Worm (Caenorhabditis elegans) whole organism, L3 larva: ENCODE data around the gene Y39A1A.21.

Source experiments
- R02D3.7 ChIP-seq: fragments of 150-350 bp; optimal IDR thresholded peaks from 2 replicates; lab custom pipeline; 2014; ENCODE audit warnings: missing biosample characterization, missing genetic modification characterization
- ZK546.5 ChIP-seq: sonication (generic microtip); optimal IDR thresholded peaks from 2 replicates; lab custom pipeline; 2017; ENCODE audit warnings: missing biosample characterization, missing genetic modification characterization
- aly-2 ChIP-seq: fragments of 150-350 bp; optimal IDR thresholded peaks from 2 replicates; lab custom pipeline; 2014; ENCODE audit warnings: missing biosample characterization, missing genetic modification characterization
- ama-1 ChIP-seq: fragments of 150-350 bp; optimal IDR thresholded peaks from 2 replicates; lab custom pipeline; 2018
- ceh-16 ChIP-seq: sonication (generic microtip); optimal IDR thresholded peaks from 2 replicates; lab custom pipeline; 2017; ENCODE audit warnings: missing biosample characterization, missing genetic modification characterization
- ceh-28 ChIP-seq: fragments of 150-350 bp; optimal IDR thresholded peaks from 2 replicates; lab custom pipeline; 2014; ENCODE audit warnings: missing biosample characterization, missing genetic modification reagents, missing genetic modification characterization
- ceh-82 ChIP-seq: fragments of 150-350 bp; optimal IDR thresholded peaks from 2 replicates; lab custom pipeline; 2014; ENCODE audit warnings: missing biosample characterization, missing genetic modification characterization
- ceh-9 ChIP-seq: sonication (generic microtip); optimal IDR thresholded peaks from 2 replicates; lab custom pipeline; 2018; ENCODE audit warnings: missing biosample characterization, missing genetic modification characterization
- daf-12 ChIP-seq: fragments of 150-350 bp; optimal IDR thresholded peaks from 2 replicates; lab custom pipeline; 2014; ENCODE audit warnings: missing biosample characterization, missing genetic modification reagents, missing genetic modification characterization
- egl-27 ChIP-seq: sonication (generic microtip); optimal IDR thresholded peaks from 4 replicates; lab custom pipeline; 2017; ENCODE audit warnings: missing biosample characterization, missing genetic modification reagents, missing genetic modification characterization
- egl-5 ChIP-seq: fragments of 150-350 bp; optimal IDR thresholded peaks from 2 replicates; lab custom pipeline; 2017; ENCODE audit warnings: missing biosample characterization, missing genetic modification reagents, missing genetic modification characterization, inconsistent platforms
- elt-1 ChIP-seq: fragments of 150-350 bp; optimal IDR thresholded peaks from 2 replicates; lab custom pipeline; 2014; ENCODE audit warnings: missing biosample characterization, missing genetic modification characterization
- elt-2 ChIP-seq: sonication (generic microtip); optimal IDR thresholded peaks from 2 replicates; lab custom pipeline; 2016; ENCODE audit warnings: missing genetic modification reagents, mild to moderate bottlenecking, missing genetic modification characterization, missing compliant biosample characterization
- elt-3 ChIP-seq, 3 experiments: fragments of 150-350 bp in 1 of 3; sonication (generic microtip) in 2 of 3; optimal IDR thresholded peaks; 2 replicates in 2 of 3; 4 replicates in 1 of 3; lab custom pipeline; 2014 to 2017; ENCODE audit warnings: missing biosample characterization in 3 of 3, missing genetic modification characterization in 3 of 3
- eor-1 ChIP-seq, 2 experiments: fragments of 150-350 bp; optimal IDR thresholded peaks; 2 replicates each; lab custom pipeline; 2014 to 2018; ENCODE audit warnings: missing biosample characterization in 2 of 2, missing genetic modification characterization in 2 of 2
- fkh-10 ChIP-seq: sonication (generic microtip); optimal IDR thresholded peaks from 2 replicates; lab custom pipeline; 2017; ENCODE audit warnings: missing biosample characterization, missing genetic modification reagents, missing genetic modification characterization
- fkh-2 ChIP-seq: fragments of 150-350 bp; optimal IDR thresholded peaks from 2 replicates; lab custom pipeline; 2014; ENCODE audit warnings: missing biosample characterization, missing genetic modification reagents, missing genetic modification characterization
- hmg-11 ChIP-seq: sonication (generic microtip); optimal IDR thresholded peaks from 2 replicates; lab custom pipeline; 2016; ENCODE audit warnings: missing genetic modification characterization, missing compliant biosample characterization
- jun-1 ChIP-seq: fragments of 150-350 bp; optimal IDR thresholded peaks from 2 replicates; lab custom pipeline; 2014; ENCODE audit warnings: missing biosample characterization, missing genetic modification reagents, missing genetic modification characterization
- lin-15B ChIP-seq: fragments of 150-350 bp; optimal IDR thresholded peaks from 2 replicates; lab custom pipeline; 2014; ENCODE audit warnings: missing biosample characterization, missing genetic modification characterization
- lin-39 ChIP-seq: fragments of 150-350 bp; optimal IDR thresholded peaks from 2 replicates; lab custom pipeline; 2018; ENCODE audit warnings: missing biosample characterization, missing genetic modification reagents, missing genetic modification characterization
- mdl-1 ChIP-seq: fragments of 150-350 bp; optimal IDR thresholded peaks from 2 replicates; lab custom pipeline; 2014; ENCODE audit warnings: missing biosample characterization, missing genetic modification characterization
- mml-1 ChIP-seq: fragments of 150-350 bp; sonication (generic microtip); optimal IDR thresholded peaks from 3 replicates; lab custom pipeline; 2014; ENCODE audit warnings: missing biosample characterization, missing genetic modification characterization
- nfya-1 ChIP-seq: sonication (generic microtip); optimal IDR thresholded peaks from 2 replicates; lab custom pipeline; 2017; ENCODE audit warnings: missing genetic modification characterization, mild to moderate bottlenecking, missing compliant biosample characterization, antibody characterized with exemption, moderate library complexity; ENCODE audit not compliant: insufficient read depth
- nhr-11 ChIP-seq: fragments of 150-350 bp; optimal IDR thresholded peaks from 2 replicates; lab custom pipeline; 2014; ENCODE audit warnings: missing biosample characterization, missing genetic modification characterization
- nhr-12 ChIP-seq: fragments of 150-350 bp; optimal IDR thresholded peaks from 2 replicates; lab custom pipeline; 2014; ENCODE audit warnings: missing biosample characterization, missing genetic modification characterization
- nhr-23 ChIP-seq: fragments of 150-350 bp; optimal IDR thresholded peaks from 2 replicates; lab custom pipeline; 2014; ENCODE audit warnings: missing biosample characterization, missing genetic modification reagents, missing genetic modification characterization
- nhr-237 ChIP-seq: fragments of 150-350 bp; optimal IDR thresholded peaks from 2 replicates; lab custom pipeline; 2014; ENCODE audit warnings: missing biosample characterization, missing genetic modification characterization
- nhr-25 ChIP-seq: sonication (generic microtip); optimal IDR thresholded peaks from 2 replicates; lab custom pipeline; 2017; ENCODE audit warnings: missing biosample characterization, missing genetic modification characterization
- nhr-43 ChIP-seq: sonication (generic microtip); optimal IDR thresholded peaks from 2 replicates; lab custom pipeline; 2016; ENCODE audit warnings: mild to moderate bottlenecking, missing genetic modification characterization, missing compliant biosample characterization; ENCODE audit not compliant: poor library complexity, severe bottlenecking
- nhr-67 ChIP-seq: fragments of 150-350 bp; optimal IDR thresholded peaks from 2 replicates; lab custom pipeline; 2014; ENCODE audit warnings: missing biosample characterization, missing genetic modification characterization
- nhr-76 ChIP-seq: fragments of 150-350 bp; sonication (generic microtip); optimal IDR thresholded peaks from 5 replicates; lab custom pipeline; 2014; ENCODE audit warnings: missing biosample characterization, missing genetic modification characterization
- nhr-77 ChIP-seq: fragments of 150-350 bp; optimal IDR thresholded peaks from 2 replicates; lab custom pipeline; 2014; ENCODE audit warnings: missing biosample characterization, missing genetic modification characterization
- pha-4 ChIP-seq: fragments of 150-350 bp; optimal IDR thresholded peaks from 2 replicates; lab custom pipeline; 2014; ENCODE audit warnings: missing biosample characterization, missing genetic modification reagents, missing genetic modification characterization
- pqm-1 ChIP-seq: fragments of 150-350 bp; optimal IDR thresholded peaks from 2 replicates; lab custom pipeline; 2017; ENCODE audit warnings: missing biosample characterization, missing genetic modification characterization, inconsistent platforms
- sea-2 ChIP-seq: fragments of 150-350 bp; sonication (generic microtip); optimal IDR thresholded peaks from 4 replicates; lab custom pipeline; 2014; ENCODE audit warnings: missing biosample characterization, missing genetic modification reagents, missing genetic modification characterization
- skn-1 ChIP-seq: fragments of 150-350 bp; optimal IDR thresholded peaks from 2 replicates; lab custom pipeline; 2014; ENCODE audit warnings: missing biosample characterization, missing genetic modification characterization
- snpc-4 ChIP-seq: fragments of 150-350 bp; optimal IDR thresholded peaks from 2 replicates; lab custom pipeline; 2014; ENCODE audit warnings: missing biosample characterization, missing genetic modification characterization
- tbx-2 ChIP-seq: sonication (generic microtip); optimal IDR thresholded peaks from 2 replicates; lab custom pipeline; 2016; ENCODE audit warnings: mild to moderate bottlenecking, missing genetic modification characterization, missing compliant biosample characterization
- unc-39 ChIP-seq: sonication (generic microtip); optimal IDR thresholded peaks from 4 replicates; lab custom pipeline; 2017; ENCODE audit warnings: missing biosample characterization, missing genetic modification characterization
- unc-62 ChIP-seq: fragments of 150-350 bp; sonication (generic microtip); optimal IDR thresholded peaks from 4 replicates; lab custom pipeline; 2014; ENCODE audit warnings: missing biosample characterization, missing genetic modification reagents, missing genetic modification characterization
- zag-1 ChIP-seq: fragments of 150-350 bp; optimal IDR thresholded peaks from 2 replicates; lab custom pipeline; 2014; ENCODE audit warnings: missing biosample characterization, missing genetic modification characterization
- ztf-11 ChIP-seq: fragments of 150-350 bp; optimal IDR thresholded peaks from 2 replicates; lab custom pipeline; 2014; ENCODE audit warnings: missing biosample characterization, missing genetic modification characterization
- ztf-4 ChIP-seq: fragments of 150-350 bp; optimal IDR thresholded peaks from 2 replicates; lab custom pipeline; 2014; ENCODE audit warnings: missing biosample characterization, missing genetic modification characterization

Y39A1A.21 gene

ce11 chrIII:10747620-10748479, 41.0 kb upstream of the Y39A1A.21 start, which contains the start of the genes ran-1 and dkc-1:
ran-1 (minus strand) TSS chrIII:10747728.
dkc-1 (plus strand) TSS chrIII:10748429.
- TF ChIP-seq lin-15B (tag; lab: Kevin White, UChicago), result peak; percentile 72
- TF ChIP-seq elt-2 (tag; lab: Kevin White, UChicago), result peak; percentile 55
- peak; percentile 59 for TF ChIP-seq egl-5 (tag; lab: Kevin White, UChicago)
- peak; percentile 81 for TF ChIP-seq pha-4
- TF ChIP-seq nhr-77, result no peak
- TF ChIP-seq ztf-4, result no peak
- TF ChIP-seq pqm-1 (tag; lab: Kevin White, UChicago), result peak; percentile 15
- peak; percentile 82 for TF ChIP-seq skn-1 (tag; lab: Kevin White, UChicago)
- TF ChIP-seq ceh-28 (tag; lab: Kevin White, UChicago), result peak; percentile 74
- peak; percentile 93 for TF ChIP-seq nfya-1 (tag; lab: Kevin White, UChicago)
- TF ChIP-seq nhr-25, result peak; percentile 73
- TF ChIP-seq ama-1 (lab: Kevin White, UChicago), result peak; percentile 47
- peak; percentile 75 for TF ChIP-seq lin-39
- no peak for TF ChIP-seq mdl-1 (tag; lab: Kevin White, UChicago)
- TF ChIP-seq hmg-11 (tag; lab: Kevin White, UChicago), result peak; percentile 73
- TF ChIP-seq nhr-12 (tag; lab: Kevin White, UChicago), result no peak
- TF ChIP-seq snpc-4 (tag; lab: Kevin White, UChicago), result peak; percentile 76
- TF ChIP-seq nhr-23 (tag; lab: Kevin White, UChicago), result peak; percentile 55

- TF ChIP-seq elt-2 (tag; lab: Kevin White, UChicago) (peak; percentile 8), nhr-237 (tag; lab: Kevin White, UChicago) (no peak), nhr-43 (tag; lab: Kevin White, UChicago) (peak; percentile 20), ceh-82 (tag; lab: Kevin White, UChicago) (peak; percentile 14), ZK546.5 (tag; lab: Kevin White, UChicago) (no peak), unc-39 (tag; lab: Kevin White, UChicago) (no peak)
- TF ChIP-seq, all 47 proteins: peak for 3
Observed at ce11 chrIII:10746406-10746807, 39.6 kb upstream of the Y39A1A.21 start.

ce11 chrIII:10742382-10742860, 35.6 kb upstream of the Y39A1A.21 start, which contains the start of the genes tbb-1 and rib-2:
tbb-1 (minus strand) TSS chrIII:10742432.
rib-2 (plus strand) TSS chrIII:10742810.
- TF ChIP-seq ZK546.5 (tag; lab: Kevin White, UChicago) (no peak), nhr-67 (no peak), daf-12 (tag; lab: Kevin White, UChicago) (no peak), skn-1 (tag; lab: Kevin White, UChicago) (peak; percentile 43), lin-39 (peak; percentile 94), mdl-1 (tag; lab: Kevin White, UChicago) (no peak), nhr-25 (peak; percentile 78), jun-1 (peak; percentile 95), nhr-77 (no peak), ztf-4 (no peak), snpc-4 (tag; lab: Kevin White, UChicago) (peak; percentile 84), elt-3 (tag; optimal IDR thresholded peaks at IDR 0.05; lab: Kevin White, UChicago) (no peak), unc-62 (no peak), egl-27 (tag; lab: Kevin White, UChicago) (peak; percentile 38), pqm-1 (tag; lab: Kevin White, UChicago) (peak; percentile 88), nfya-1 (tag; lab: Kevin White, UChicago) (peak; percentile 85), ceh-9 (tag; lab: Kevin White, UChicago) (no peak), nhr-23 (tag; lab: Kevin White, UChicago) (peak; percentile 83), nhr-12 (tag; lab: Kevin White, UChicago) (no peak), pha-4 (peak; percentile 86), nhr-76 (tag; lab: Kevin White, UChicago) (no peak), elt-2 (tag; lab: Kevin White, UChicago) (peak; percentile 97), nhr-43 (tag; lab: Kevin White, UChicago) (no peak), ztf-11 (tag; lab: Kevin White, UChicago) (no peak), tbx-2 (tag; lab: Kevin White, UChicago) (no peak), aly-2 (tag; lab: Kevin White, UChicago) (no peak), elt-1 (tag; lab: Kevin White, UChicago) (no peak), lin-15B (tag; lab: Kevin White, UChicago) (peak; percentile 93), eor-1 (tag; optimal IDR thresholded peaks at IDR 0.05; lab: Kevin White, UChicago) (no peak), fkh-10 (GFP tag; lab: Kevin White, UChicago) (no peak), nhr-237 (tag; lab: Kevin White, UChicago) (no peak), fkh-2 (tag; lab: Kevin White, UChicago) (no peak), nhr-11 (tag; lab: Kevin White, UChicago) (no peak), unc-39 (tag; lab: Kevin White, UChicago) (no peak), zag-1 (no peak), hmg-11 (tag; lab: Kevin White, UChicago) (peak; percentile 77), egl-5 (tag; lab: Kevin White, UChicago) (peak; percentile 100), R02D3.7 (tag; lab: Kevin White, UChicago) (peak; percentile 20), mml-1 (no peak), sea-2 (GFP tag; lab: Kevin White, UChicago) (no peak), ceh-16 (tag; lab: Kevin White, UChicago) (no peak)
